Fruit fly (Drosophila melanogaster) whole organism, adult: ENCODE results near the gene hiro.

ENCODE experiments used
- CG11617 ChIP-seq: fragments of 200-800 bp; sonication (Bioruptor generic); optimal IDR thresholded peaks from 2 replicates; lab custom pipeline; 2017; ENCODE audit warnings: mild to moderate bottlenecking, missing biosample characterization, missing genetic modification reagents, missing genetic modification characterization
- CG12768 ChIP-seq: fragments of 200-800 bp; sonication (Bioruptor generic); optimal IDR thresholded peaks from 2 replicates; lab custom pipeline; 2017; ENCODE audit warnings: missing biosample characterization, missing genetic modification characterization, mild to moderate bottlenecking, moderate library complexity, missing genetic modification reagents
- CG14711 ChIP-seq: fragments of 200-800 bp; sonication (Bioruptor generic); optimal IDR thresholded peaks from 2 replicates; lab custom pipeline; 2018; ENCODE audit warnings: missing biosample characterization, mild to moderate bottlenecking, missing genetic modification characterization, moderate library complexity
- CG1620 ChIP-seq: fragments of 200-800 bp; sonication (Bioruptor generic); optimal IDR thresholded peaks from 2 replicates; lab custom pipeline; 2016; ENCODE audit warnings: missing biosample characterization, missing genetic modification characterization
- CG33017 ChIP-seq: fragments of 200-800 bp; sonication (Bioruptor generic); optimal IDR thresholded peaks from 2 replicates; lab custom pipeline; 2018; ENCODE audit warnings: missing biosample characterization, mild to moderate bottlenecking, missing genetic modification characterization, moderate library complexity
- CG5204 ChIP-seq: fragments of 200-800 bp; sonication (Bioruptor generic); optimal IDR thresholded peaks from 2 replicates; lab custom pipeline; 2016; ENCODE audit warnings: missing biosample characterization, missing genetic modification characterization
- CG7045 ChIP-seq: fragments of 200-800 bp; sonication (Bioruptor generic); optimal IDR thresholded peaks from 2 replicates; lab custom pipeline; 2017; ENCODE audit warnings: missing biosample characterization, mild to moderate bottlenecking, missing genetic modification characterization
- CG7101 ChIP-seq: fragments of 200-800 bp; sonication (Bioruptor generic); optimal IDR thresholded peaks from 2 replicates; lab custom pipeline; 2018; ENCODE audit warnings: missing biosample characterization, mild to moderate bottlenecking, missing genetic modification characterization, moderate library complexity
- Clk ChIP-seq: fragments of 200-800 bp; sonication (Bioruptor generic); optimal IDR thresholded peaks from 2 replicates; lab custom pipeline; 2017; ENCODE audit warnings: missing biosample characterization, missing genetic modification characterization
- Crg-1 ChIP-seq: fragments of 200-800 bp; sonication (Bioruptor generic); optimal IDR thresholded peaks from 2 replicates; lab custom pipeline; 2016; ENCODE audit warnings: missing biosample characterization, missing genetic modification characterization
- Hr96 ChIP-seq: fragments of 200-800 bp; sonication (Bioruptor generic); optimal IDR thresholded peaks from 2 replicates; lab custom pipeline; 2016; ENCODE audit warnings: missing biosample characterization, missing genetic modification characterization
- Mnt ChIP-seq: fragments of 200-800 bp; sonication (Bioruptor generic); optimal IDR thresholded peaks from 2 replicates; lab custom pipeline; 2016; ENCODE audit warnings: missing biosample characterization, mild to moderate bottlenecking, missing genetic modification characterization
- bab1 ChIP-seq: fragments of 200-800 bp; sonication (Bioruptor generic); optimal IDR thresholded peaks from 3 replicates; lab custom pipeline; 2019; ENCODE audit warnings: missing biosample characterization, mild to moderate bottlenecking, missing genetic modification characterization, moderate library complexity
- cic ChIP-seq: fragments of 200-800 bp; sonication (Bioruptor generic); optimal IDR thresholded peaks from 2 replicates; lab custom pipeline; 2017; ENCODE audit warnings: missing biosample characterization, mild to moderate bottlenecking, missing genetic modification characterization, moderate library complexity
- cnc ChIP-seq, 2 experiments: fragments of >200 bp; optimal IDR thresholded peaks; 2 replicates each; lab custom pipeline; 2017
- kay ChIP-seq: fragments of 200-800 bp; sonication (Bioruptor generic); peaks from one replicate; lab custom pipeline; 2016; ENCODE audit warnings: missing biosample characterization, missing genetic modification characterization, borderline replicate concordance
- ovo ChIP-seq: fragments of 200-800 bp; sonication (Bioruptor generic); optimal IDR thresholded peaks from 2 replicates; lab custom pipeline; 2016; ENCODE audit warnings: missing biosample characterization, missing genetic modification characterization
- pad ChIP-seq: fragments of 200-800 bp; sonication (Bioruptor generic); optimal IDR thresholded peaks from 3 replicates; lab custom pipeline; 2017; ENCODE audit warnings: missing biosample characterization, missing genetic modification characterization, mild to moderate bottlenecking, moderate library complexity, missing genetic modification reagents
- tj ChIP-seq: fragments of 200-800 bp; sonication (Bioruptor generic); optimal IDR thresholded peaks from 3 replicates; lab custom pipeline; 2017; ENCODE audit warnings: missing biosample characterization, mild to moderate bottlenecking, missing genetic modification characterization, moderate library complexity
- toe ChIP-seq: fragments of 200-800 bp; sonication (Bioruptor generic); optimal IDR thresholded peaks from 2 replicates; lab custom pipeline; 2016; ENCODE audit warnings: missing biosample characterization, missing genetic modification characterization

Gene hiro

DNA sequence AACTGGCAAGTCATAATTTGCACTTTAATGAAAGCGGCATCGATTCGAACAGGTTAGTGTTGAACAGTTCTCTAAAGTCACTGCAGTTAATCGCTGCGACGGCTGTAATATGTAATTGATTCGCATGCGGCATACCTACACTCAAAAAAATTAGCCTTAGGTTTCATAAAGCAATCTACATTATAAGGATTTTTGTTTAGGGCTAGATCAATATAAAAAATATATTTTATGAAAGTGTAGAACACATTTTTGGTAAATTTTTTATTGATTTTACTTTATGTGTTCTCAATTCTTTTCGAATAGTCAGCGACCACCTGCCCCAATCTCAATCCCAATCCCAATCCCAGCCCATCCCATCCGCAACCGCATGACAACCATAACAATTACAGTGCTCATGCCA, 29.5 kb downstream of the hiro start:
- no peak for TF ChIP-seq ovo
- TF ChIP-seq cnc (optimal IDR thresholded peaks at IDR 0.05; lab: Kevin White, UChicago), result no peak
- no peak for TF ChIP-seq CG14711
- no peak for TF ChIP-seq CG12768 (GFP tag; lab: Kevin White, UChicago)
- TF ChIP-seq Clk (GFP tag; lab: Kevin White, UChicago), result no peak

DNA sequence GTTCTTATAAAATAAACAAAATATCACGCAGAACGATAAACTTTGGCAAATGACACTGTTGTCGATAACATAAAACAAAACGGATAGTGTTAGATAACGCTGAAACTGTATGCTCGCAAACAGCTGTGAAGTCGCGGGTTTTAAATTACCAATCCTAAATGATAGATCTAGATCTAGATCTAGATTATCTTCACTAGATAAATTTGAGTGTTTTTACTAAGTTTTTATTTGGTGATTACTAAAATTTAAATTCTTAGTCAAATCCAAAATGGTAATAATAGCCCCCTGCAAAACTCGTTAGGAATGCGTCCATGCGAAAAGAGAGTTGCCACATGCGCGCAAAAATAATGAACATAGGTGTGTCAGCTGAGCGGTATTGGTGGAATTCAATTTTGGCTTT, 33.7 kb downstream of the hiro start, which contains the start of the genes MED30 and Rev1:
MED30 (minus strand) TSS at position 71 of the 400 bp plus-strand sequence.
Rev1 (plus strand) TSS at position 345 of the 400 bp plus-strand sequence.
- TF ChIP-seq pad (GFP tag; lab: Kevin White, UChicago), result peak; percentile 82
- peak; percentile 94 for TF ChIP-seq CG7101 (tag; lab: Kevin White, UChicago)
- TF ChIP-seq Mnt (GFP tag; lab: Kevin White, UChicago), result peak; percentile 92
- TF ChIP-seq CG12768 (GFP tag; lab: Kevin White, UChicago), result peak; percentile 93
- TF ChIP-seq cic (GFP tag; lab: Kevin White, UChicago), result peak; percentile 74
- peak; percentile 92 for TF ChIP-seq CG7045 (GFP tag; lab: Kevin White, UChicago)
- peak; percentile 94 for TF ChIP-seq Hr96 (GFP tag; lab: Kevin White, UChicago)
- no peak for TF ChIP-seq cnc (optimal IDR thresholded peaks at IDR 0.05; lab: Kevin White, UChicago)
- peak; percentile 77 for TF ChIP-seq ovo
- TF ChIP-seq tj, result peak; percentile 78
- no peak for TF ChIP-seq kay
- TF ChIP-seq CG5204, result peak; percentile 96
- TF ChIP-seq Crg-1 (GFP tag; lab: Kevin White, UChicago), result peak; percentile 94
- TF ChIP-seq CG14711, result peak; percentile 94
- peak; percentile 89 for TF ChIP-seq Clk (GFP tag; lab: Kevin White, UChicago)
- peak; percentile 91 for TF ChIP-seq CG33017 (tag; lab: Kevin White, UChicago)
- TF ChIP-seq bab1 (GFP tag; lab: Kevin White, UChicago), result peak; percentile 96
- TF ChIP-seq CG11617 (GFP tag; lab: Kevin White, UChicago), result peak; percentile 91
- peak; percentile 96 for TF ChIP-seq CG1620 (GFP tag; lab: Kevin White, UChicago)
- peak; percentile 97 for TF ChIP-seq toe (GFP tag; lab: Kevin White, UChicago)

- TF ChIP-seq Mnt (GFP tag; lab: Kevin White, UChicago) (peak; percentile 3), kay (no peak), bab1 (GFP tag; lab: Kevin White, UChicago) (peak; percentile 60), toe (GFP tag; lab: Kevin White, UChicago) (no peak)
Observed at dm6 chr3L:652637-653036, 35.1 kb downstream of the hiro start, which contains the start of gene CG3402. Gene CG3402, minus strand, starts transcription at chr3L:652881.

- TF ChIP-seq Hr96 (GFP tag; lab: Kevin White, UChicago) (no peak), toe (GFP tag; lab: Kevin White, UChicago) (no peak), CG14711 (no peak), bab1 (GFP tag; lab: Kevin White, UChicago) (no peak), CG5204 (no peak), tj (no peak), Clk (GFP tag; lab: Kevin White, UChicago) (no peak), ovo (no peak), cic (GFP tag; lab: Kevin White, UChicago) (no peak), CG11617 (GFP tag; lab: Kevin White, UChicago) (no peak), pad (GFP tag; lab: Kevin White, UChicago) (no peak), CG1620 (GFP tag; lab: Kevin White, UChicago) (no peak), Mnt (GFP tag; lab: Kevin White, UChicago) (no peak)
Observed at dm6 chr3L:649025-649769, 38.6 kb downstream of the hiro start.

DNA sequence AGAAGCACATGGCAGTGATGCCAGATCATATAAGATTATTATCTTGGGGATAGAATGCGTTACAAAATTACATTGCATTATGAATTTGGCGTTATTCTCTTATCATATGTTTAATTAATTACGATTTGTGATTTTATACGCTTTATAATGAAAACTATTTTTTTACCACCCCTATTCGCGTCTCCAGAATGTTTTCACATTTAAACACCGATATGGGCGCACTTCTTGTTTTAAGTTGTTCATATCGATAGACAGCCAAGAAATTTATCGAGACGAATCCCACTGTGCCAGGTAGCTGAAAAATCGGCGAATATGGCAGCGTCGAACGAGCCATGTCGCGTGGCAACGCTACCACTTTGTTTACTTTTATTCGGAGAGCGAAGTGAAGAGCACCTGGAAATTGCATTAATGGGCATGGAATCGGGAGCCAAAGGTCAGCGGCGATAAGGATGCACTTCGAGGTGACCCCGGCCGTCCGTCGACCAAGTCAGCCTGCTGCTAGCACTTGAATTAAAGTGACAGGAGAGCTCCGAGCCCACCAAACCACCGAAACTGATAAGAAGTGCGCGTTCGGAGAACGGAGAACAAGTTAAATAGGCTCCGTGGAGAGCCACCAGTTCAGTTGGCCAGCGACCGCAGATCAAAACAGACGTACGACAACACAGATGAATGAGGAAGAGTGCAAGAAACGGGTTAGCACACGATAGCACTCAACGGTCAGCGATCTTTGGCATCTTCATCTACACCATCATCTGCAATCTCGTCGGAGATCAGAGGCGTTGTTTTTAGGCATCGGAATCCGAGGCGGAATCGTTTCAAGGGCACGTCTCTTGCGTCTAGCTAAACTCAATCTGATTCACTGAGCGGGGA, 39.4 kb downstream of the hiro start, which contains the start of gene Gale:
Gale (plus strand) TSS at position 401 of the 870 bp plus-strand sequence.
- TF ChIP-seq CG12768 (GFP tag; lab: Kevin White, UChicago) (peak; percentile 34), toe (GFP tag; lab: Kevin White, UChicago) (peak; percentile 66), cic (GFP tag; lab: Kevin White, UChicago) (peak; percentile 60), CG33017 (tag; lab: Kevin White, UChicago) (peak; percentile 23), Mnt (GFP tag; lab: Kevin White, UChicago) (peak; percentile 66), pad (GFP tag; lab: Kevin White, UChicago) (no peak), CG1620 (GFP tag; lab: Kevin White, UChicago) (no peak), CG11617 (GFP tag; lab: Kevin White, UChicago) (no peak)

DNA sequence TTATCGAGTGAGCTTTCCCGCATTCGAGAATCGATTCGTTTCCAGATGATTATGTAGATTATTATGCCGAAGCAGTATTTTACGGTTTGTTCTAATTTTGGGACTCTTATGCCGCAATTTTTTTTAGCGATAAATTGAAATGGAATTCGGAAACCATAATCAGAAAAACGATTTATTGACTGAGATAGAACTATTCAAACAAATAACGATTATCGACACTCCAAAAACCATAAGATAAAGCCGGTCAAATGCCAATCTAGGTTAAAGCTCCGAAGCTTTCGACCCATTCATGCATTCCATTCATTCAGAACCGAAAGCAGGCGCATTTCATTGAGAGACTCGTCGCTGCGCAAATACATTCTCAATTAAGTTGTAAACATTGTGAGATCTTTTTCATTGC, 40.2 kb downstream of the hiro start:
- TF ChIP-seq bab1 (GFP tag; lab: Kevin White, UChicago), result no peak
- TF ChIP-seq cic (GFP tag; lab: Kevin White, UChicago), result peak; percentile 54
- TF ChIP-seq pad (GFP tag; lab: Kevin White, UChicago), result no peak
- TF ChIP-seq Hr96 (GFP tag; lab: Kevin White, UChicago), result no peak
- TF ChIP-seq CG12768 (GFP tag; lab: Kevin White, UChicago), result no peak
